Fruit fly (Drosophila melanogaster): Measurements from ENCODE around the gene CG32645.

dm6 chrX:13149083-13149482 is 10.1 kb downstream of the CG32645 start:
- TF ChIP-seq CTCF (optimal IDR thresholded peaks at IDR 0.05) (no peak), CG8478 (optimal IDR thresholded peaks at IDR 0.05) (no peak)

All from S2 (cell line).